Worm (Caenorhabditis elegans): ENCODE measurements around the gene Y43F8B.28.

DNA sequence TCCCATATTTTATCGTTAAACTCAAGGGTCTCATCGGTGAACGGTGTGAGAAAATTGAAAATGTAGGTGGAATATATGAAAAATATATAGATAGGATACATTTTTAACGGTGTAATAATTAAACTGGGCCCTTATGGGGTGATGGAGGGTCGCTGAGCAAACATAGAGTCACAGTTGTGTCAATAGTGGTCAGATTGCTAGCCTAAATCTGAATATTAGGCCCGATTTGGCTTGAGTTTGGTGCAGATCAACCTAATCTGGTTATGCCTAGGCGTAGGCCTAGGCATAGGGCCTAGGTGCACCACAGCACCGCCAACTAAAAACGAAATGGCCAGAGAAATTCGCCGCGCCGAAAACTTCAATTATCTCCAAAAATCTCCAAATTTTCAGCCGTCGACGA is 28.4 kb downstream of the Y43F8B.28 start, which contains the start of gene phy-4:
- TF ChIP-seq nhr-11 (tag; optimal IDR thresholded peaks at IDR 0.05) (no peak), nhr-237 (tag; optimal IDR thresholded peaks at IDR 0.05) (no peak), elt-1 (tag; optimal IDR thresholded peaks at IDR 0.05) (no peak), aly-2 (tag; optimal IDR thresholded peaks at IDR 0.05) (no peak), egl-27 (tag; optimal IDR thresholded peaks at IDR 0.05) (no peak), nhr-23 (tag; optimal IDR thresholded peaks at IDR 0.05) (no peak)
